Worm (Caenorhabditis elegans): ENCODE data around the gene sto-1.

ce11 chrX:7565005-7565404 is 2.4 kb downstream of the sto-1 start, which contains the start of gene vps-52:
- no peak for TF ChIP-seq dao-5 (tag; optimal IDR thresholded peaks at IDR 0.05)
- no peak for TF ChIP-seq him-1 (tag; optimal IDR thresholded peaks at IDR 0.05)
